Worm (Caenorhabditis elegans): ENCODE measurements around the gene gfl-1.
A peak's percentile ranks its signal among the peaks of the same experiment; 100 is the strongest.

gfl-1 gene

ce11 chrIV:11549694-11550093, 28.6 kb downstream of the gfl-1 start (continued):
- no peak for TF ChIP-seq zfp-2 (tag; optimal IDR thresholded peaks at IDR 0.05)
- peak; percentile 83 for TF ChIP-seq aha-1 (tag)
- no peak for TF ChIP-seq fos-1 (tag; optimal IDR thresholded peaks at IDR 0.05)
- 0 out of 2 replicates have a peak, but pooled peaks have one; percentile 39 for TF ChIP-seq mxl-2 (GFP tag; conservative IDR thresholded peaks at IDR 0.05)
- peak; percentile 39 for TF ChIP-seq F10B5.3 (tag; optimal IDR thresholded peaks at IDR 0.05)
- TF ChIP-seq vab-7 (GFP tag; IDR thresholded peaks at IDR 0.05), result no peak; the same call in 1 of the 2 replicates
- TF ChIP-seq ceh-28 (tag; optimal IDR thresholded peaks at IDR 0.05), result no peak
- no peak; the same call in 1 of the 2 replicates for TF ChIP-seq F26F4.8 (GFP tag; conservative IDR thresholded peaks at IDR 0.05)
- TF ChIP-seq snpc-1.2 (GFP tag; IDR thresholded peaks at IDR 0.05), result peak; percentile 90
- no peak for TF ChIP-seq dve-1 (tag; optimal IDR thresholded peaks at IDR 0.05; ENCODE audit: insufficient read depth)
- TF ChIP-seq nhr-10 (tag; optimal IDR thresholded peaks at IDR 0.05), result no peak
- peak; percentile 79 for TF ChIP-seq sdz-12 (GFP tag; optimal IDR thresholded peaks at IDR 0.05)
- TF ChIP-seq R02D3.7 (tag; optimal IDR thresholded peaks at IDR 0.05), result no peak
- no peak for TF ChIP-seq dmd-9 (GFP tag; IDR thresholded peaks at IDR 0.05)
- TF ChIP-seq lim-7 (GFP tag; IDR thresholded peaks at IDR 0.05), result no peak; the same call in 1 of the 2 replicates
- 0 out of 2 replicates have a peak, but pooled peaks have one; percentile 66 for TF ChIP-seq zip-11 (GFP tag; IDR thresholded peaks at IDR 0.05)
- peak; percentile 90 for TF ChIP-seq dmd-8 (GFP tag; IDR thresholded peaks at IDR 0.05)
- peak; percentile 39; the same call in 1 of the 2 replicates for TF ChIP-seq Y105C5A.15 (GFP tag; IDR thresholded peaks at IDR 0.05)
- peak; percentile 72 for TF ChIP-seq daf-19 (GFP tag; conservative IDR thresholded peaks at IDR 0.05)
- TF ChIP-seq arid-1 (GFP tag; conservative IDR thresholded peaks at IDR 0.05), result no peak; the same call in 1 of the 2 replicates
- TF ChIP-seq ceh-44 (GFP tag; IDR thresholded peaks at IDR 0.05), result peak; percentile 51; the same call in 1 of the 2 replicates
- TF ChIP-seq lin-39 (tag; optimal IDR thresholded peaks at IDR 0.05), result no peak
- no peak for TF ChIP-seq mxl-3 (GFP tag; optimal IDR thresholded peaks at IDR 0.05)
- TF ChIP-seq Y5F2A.4 (GFP tag; optimal IDR thresholded peaks at IDR 0.05), result peak; percentile 59
- TF ChIP-seq zip-2 (tag; optimal IDR thresholded peaks at IDR 0.05), result peak; percentile 48
- no peak for TF ChIP-seq ceh-62 (tag; optimal IDR thresholded peaks at IDR 0.05)
- peak; percentile 70 for TF ChIP-seq nhr-11 (tag; optimal IDR thresholded peaks at IDR 0.05)
- no peak for TF ChIP-seq daf-16 (GFP tag; optimal IDR thresholded peaks at IDR 0.05)
- TF ChIP-seq daf-16 (tag; optimal IDR thresholded peaks at IDR 0.05), result peak; percentile 90
- peak; percentile 71 for TF ChIP-seq dmd-6 (GFP tag; IDR thresholded peaks at IDR 0.05)
- TF ChIP-seq lsy-2 (tag; optimal IDR thresholded peaks at IDR 0.05), result no peak
- TF ChIP-seq nhr-102 (tag; optimal IDR thresholded peaks at IDR 0.05), result peak; percentile 84
- TF ChIP-seq Y48G9A.11 (GFP tag; IDR thresholded peaks at IDR 0.05), result no peak
- TF ChIP-seq D1046.2 (GFP tag; IDR thresholded peaks at IDR 0.05), result 0 out of 2 replicates have a peak, but pooled peaks have one; percentile 56
- peak; percentile 73 for TF ChIP-seq nhr-6 (tag; optimal IDR thresholded peaks at IDR 0.05)
- peak; percentile 61 for TF ChIP-seq lir-3 (tag; optimal IDR thresholded peaks at IDR 0.05)
- no peak for TF ChIP-seq nhr-28 (tag; optimal IDR thresholded peaks at IDR 0.05)
- peak; percentile 56; the same call in 1 of the 2 replicates for TF ChIP-seq Y75B8A.6 (GFP tag; IDR thresholded peaks at IDR 0.05)
- TF ChIP-seq rbr-2 (tag; optimal IDR thresholded peaks at IDR 0.05), result peak; percentile 64
- TF ChIP-seq zfp-3 (GFP tag; conservative IDR thresholded peaks at IDR 0.05), result 0 out of 2 replicates have a peak, but pooled peaks have one; percentile 34
- TF ChIP-seq ZK337.2 (GFP tag; IDR thresholded peaks at IDR 0.05), result peak; percentile 73; the same call in 1 of the 2 replicates
- peak; percentile 29 for TF ChIP-seq pqm-1 (tag; optimal IDR thresholded peaks at IDR 0.05)
- TF ChIP-seq cey-2 (tag; optimal IDR thresholded peaks at IDR 0.05; ENCODE audit: borderline replicate concordance, insufficient read depth), result no peak
- peak; percentile 74 for TF ChIP-seq T20F7.1 (GFP tag; optimal IDR thresholded peaks at IDR 0.05)
- TF ChIP-seq unc-62 (GFP tag; optimal IDR thresholded peaks at IDR 0.05 in 1 of 2), result peak in 1 of 2 experiments; percentile 96
- TF ChIP-seq unc-62 (tag; optimal IDR thresholded peaks at IDR 0.05), result no peak
- no peak for TF ChIP-seq lin-1 (GFP tag; IDR thresholded peaks at IDR 0.05)
- no peak for TF ChIP-seq fkh-10 (GFP tag; optimal IDR thresholded peaks at IDR 0.05)
- no peak for TF ChIP-seq ztf-11 (tag; optimal IDR thresholded peaks at IDR 0.05)
- TF ChIP-seq ctbp-1 (GFP tag; IDR thresholded peaks at IDR 0.05), result peak; percentile 81
- no peak for TF ChIP-seq ceh-32 (tag; optimal IDR thresholded peaks at IDR 0.05; ENCODE audit: poor library complexity)
- peak; percentile 69 for TF ChIP-seq nhr-41 (GFP tag; IDR thresholded peaks at IDR 0.05)

All from whole organism, L4 larva.